Worm (Caenorhabditis elegans) whole organism, L2 larva: ENCODE measurements around the gene R160.12.

Experiments used
- dmd-4 ChIP-seq: sonication (generic microtip); optimal IDR thresholded peaks from 2 replicates; lab custom pipeline; 2017; ENCODE audit warnings: missing biosample characterization, missing genetic modification characterization
- mab-5 ChIP-seq: fragments of 150-350 bp; optimal IDR thresholded peaks from 2 replicates; lab custom pipeline; 2014; ENCODE audit warnings: missing biosample characterization, missing genetic modification characterization
- nhr-6 ChIP-seq: fragments of 150-350 bp; optimal IDR thresholded peaks from 2 replicates; lab custom pipeline; 2014; ENCODE audit warnings: missing biosample characterization, missing genetic modification characterization
- skn-1 ChIP-seq: sonication (generic microtip); optimal IDR thresholded peaks from 2 replicates; lab custom pipeline; 2017; ENCODE audit warnings: missing biosample characterization, missing genetic modification characterization
- unc-62 ChIP-seq: fragments of 150-350 bp; optimal IDR thresholded peaks from 2 replicates; lab custom pipeline; 2014; ENCODE audit warnings: missing biosample characterization, missing genetic modification reagents, missing genetic modification characterization

DNA sequence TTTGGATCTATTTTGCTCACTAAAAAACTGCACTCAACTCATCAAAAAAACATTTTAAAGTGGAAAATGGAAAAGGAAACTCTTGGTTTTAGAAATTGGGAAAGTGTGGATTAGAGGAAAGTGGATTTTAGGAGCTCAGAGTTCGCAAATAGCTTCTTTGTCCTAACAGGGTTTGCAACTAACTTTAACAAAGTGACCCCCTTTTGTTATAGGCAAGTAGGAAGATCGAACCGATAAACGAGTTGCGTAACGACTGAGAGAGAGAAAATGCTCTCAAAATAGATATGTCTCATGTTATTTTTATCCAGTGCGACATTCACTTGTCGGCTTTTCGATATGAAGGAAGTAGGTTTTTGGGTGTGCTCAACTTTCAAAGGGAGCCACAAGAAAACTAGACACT is 48.9 kb upstream of the R160.12 start:
- no peak for TF ChIP-seq mab-5 (tag; lab: Kevin White, UChicago)
- no peak for TF ChIP-seq nhr-6 (tag; lab: Kevin White, UChicago)
- no peak for TF ChIP-seq unc-62 (GFP tag; lab: Kevin White, UChicago)
- no peak for TF ChIP-seq skn-1
- no peak for TF ChIP-seq dmd-4 (tag; lab: Kevin White, UChicago)
